Worm (Caenorhabditis elegans) whole organism, L2 larva: ENCODE measurements around the gene fkb-4.

Experiments
- alr-1 ChIP-seq: fragments of 150-350 bp; optimal IDR thresholded peaks from 2 replicates; lab custom pipeline; 2014; ENCODE audit warnings: missing biosample characterization, missing genetic modification characterization
- ama-1 ChIP-seq: fragments of 150-350 bp; optimal IDR thresholded peaks from 2 replicates; lab custom pipeline; 2018; ENCODE audit warnings: inconsistent platforms
- gmeb-1 ChIP-seq: fragments of 150-350 bp; optimal IDR thresholded peaks from 2 replicates; lab custom pipeline; 2014; ENCODE audit warnings: missing biosample characterization, missing genetic modification characterization
- mdl-1 ChIP-seq, 2 experiments: fragments of 150-350 bp in 1 of 2; sonication (generic microtip) in 1 of 2; optimal IDR thresholded peaks; 2 replicates each; lab custom pipeline; 2017; ENCODE audit warnings: missing biosample characterization in 2 of 2, missing genetic modification characterization in 2 of 2
- nhr-10 ChIP-seq: sonication (generic microtip); optimal IDR thresholded peaks from 2 replicates; lab custom pipeline; 2017; ENCODE audit warnings: missing biosample characterization, missing genetic modification characterization
- nhr-12 ChIP-seq: fragments of 150-350 bp; optimal IDR thresholded peaks from 2 replicates; lab custom pipeline; 2014; ENCODE audit warnings: missing biosample characterization, missing genetic modification characterization
- nhr-6 ChIP-seq: fragments of 150-350 bp; optimal IDR thresholded peaks from 2 replicates; lab custom pipeline; 2014; ENCODE audit warnings: missing biosample characterization, missing genetic modification characterization
- unc-62 ChIP-seq: fragments of 150-350 bp; optimal IDR thresholded peaks from 2 replicates; lab custom pipeline; 2014; ENCODE audit warnings: missing biosample characterization, missing genetic modification reagents, missing genetic modification characterization

- no peak for TF ChIP-seq nhr-12 (tag; lab: Kevin White, UChicago)
- TF ChIP-seq ama-1 (lab: Kevin White, UChicago), result peak; percentile 15
- TF ChIP-seq unc-62, result no peak
- no peak for TF ChIP-seq gmeb-1
- TF ChIP-seq alr-1 (tag; lab: Kevin White, UChicago), result no peak
- no peak for TF ChIP-seq nhr-6 (tag; lab: Kevin White, UChicago)
- no peak for TF ChIP-seq nhr-10 (tag; lab: Kevin White, UChicago)
- no peak for TF ChIP-seq mdl-1 (tag; optimal IDR thresholded peaks at IDR 0.05; lab: Kevin White, UChicago)
Observed at ce11 chrV:12811810-12812209, 24.9 kb upstream of the fkb-4 start.
